Fruit fly (Drosophila melanogaster): ENCODE results near the gene U4-U6-60K.
A peak's percentile ranks its signal among the peaks of the same experiment; 100 is the strongest.

The U4-U6-60K gene

DNA sequence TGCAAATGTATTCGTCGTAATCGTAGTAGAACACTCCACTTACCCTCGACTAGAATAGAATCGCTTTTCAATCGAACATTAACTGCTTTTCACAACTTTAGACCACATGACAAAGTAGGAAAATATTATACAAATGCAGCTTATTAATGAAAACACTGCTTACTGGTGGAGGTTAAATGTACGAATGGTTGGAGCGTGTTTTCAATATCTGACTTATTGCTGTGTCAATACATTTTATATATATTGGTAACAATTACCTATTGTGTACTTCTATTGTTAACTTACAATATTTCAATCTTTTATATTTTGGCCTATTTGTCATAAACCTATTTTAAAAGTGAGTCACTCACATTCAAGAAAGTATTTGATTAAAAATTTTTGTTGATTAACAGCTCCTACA is 26.3 kb upstream of the U4-U6-60K start (continued):
- TF ChIP-seq B-H2 (GFP tag; optimal IDR thresholded peaks at IDR 0.05): no peak
- no peak for TF ChIP-seq az2 (GFP tag; optimal IDR thresholded peaks at IDR 0.05)
- TF ChIP-seq CG11723 (GFP tag; optimal IDR thresholded peaks at IDR 0.05): no peak
- no peak for TF ChIP-seq psq (GFP tag; optimal IDR thresholded peaks at IDR 0.05)

dm6 chr3L:17538907-17539306 is 25.2 kb upstream of the U4-U6-60K start:
- TF ChIP-seq Awh (GFP tag; IDR thresholded peaks at IDR 0.05) (no peak), lov (optimal IDR thresholded peaks at IDR 0.05) (no peak), lov (GFP tag; IDR thresholded peaks at IDR 0.05) (no peak), Gug (GFP tag; IDR thresholded peaks at IDR 0.05) (no peak), inv (GFP tag; IDR thresholded peaks at IDR 0.05; ENCODE audit: partially characterized antibody) (no peak), pnt (GFP tag; optimal IDR thresholded peaks at IDR 0.05) (no peak), dm (GFP tag; optimal IDR thresholded peaks at IDR 0.05) (no peak), pfk (GFP tag; optimal IDR thresholded peaks at IDR 0.05) (no peak), CG10462 (GFP tag; optimal IDR thresholded peaks at IDR 0.05) (no peak), odd (GFP tag; optimal IDR thresholded peaks at IDR 0.05) (peak; percentile 30), CG15601 (tag; optimal IDR thresholded peaks at IDR 0.05) (no peak), CG7839 (tag; optimal IDR thresholded peaks at IDR 0.05) (no peak), p53 (GFP tag; optimal IDR thresholded peaks at IDR 0.05) (no peak), amos (GFP tag; IDR thresholded peaks at IDR 0.05; ENCODE audit: partially characterized antibody) (no peak), gcm2 (GFP tag; optimal IDR thresholded peaks at IDR 0.05) (no peak), dati (GFP tag; IDR thresholded peaks at IDR 0.05) (no peak), CG12744 (GFP tag; optimal IDR thresholded peaks at IDR 0.05) (no peak), Optix (GFP tag; IDR thresholded peaks at IDR 0.05) (no peak), CG15514 (GFP tag; optimal IDR thresholded peaks at IDR 0.05) (no peak), pum (GFP tag; optimal IDR thresholded peaks at IDR 0.05) (no peak), CG17612 (GFP tag; IDR thresholded peaks at IDR 0.05) (no peak), da (GFP tag; optimal IDR thresholded peaks at IDR 0.05) (no peak), CG11093 (GFP tag; IDR thresholded peaks at IDR 0.05) (no peak), exex (tag; optimal IDR thresholded peaks at IDR 0.05) (peak; percentile 88), sens-2 (GFP tag; IDR thresholded peaks at IDR 0.05) (no peak), CG17186 (GFP tag; optimal IDR thresholded peaks at IDR 0.05) (no peak), Blimp-1 (GFP tag; optimal IDR thresholded peaks at IDR 0.05) (no peak), unpg (GFP tag; optimal IDR thresholded peaks at IDR 0.05) (no peak), onecut (GFP tag; IDR thresholded peaks at IDR 0.05) (no peak), prd (optimal IDR thresholded peaks at IDR 0.05) (no peak), prd (GFP tag; IDR thresholded peaks at IDR 0.05) (no peak), CG9215 (GFP tag; IDR thresholded peaks at IDR 0.05) (no peak), CG6854 (GFP tag; optimal IDR thresholded peaks at IDR 0.05) (peak; percentile 5), nmo (GFP tag; optimal IDR thresholded peaks at IDR 0.05) (no peak), CG7786 (GFP tag; optimal IDR thresholded peaks at IDR 0.05) (no peak), CG11085 (GFP tag; IDR thresholded peaks at IDR 0.05) (no peak), hkb (optimal IDR thresholded peaks at IDR 0.05) (no peak), hkb (GFP tag; IDR thresholded peaks at IDR 0.05) (0 out of 2 replicates have a peak, but pooled peaks have one; percentile 17), CG17568 (GFP tag; optimal IDR thresholded peaks at IDR 0.05) (peak; percentile 59), knrl (GFP tag; IDR thresholded peaks at IDR 0.05; ENCODE audit: partially characterized antibody) (no peak), wor (GFP tag; IDR thresholded peaks at IDR 0.05) (no peak), cas (GFP tag; IDR thresholded peaks at IDR 0.05) (no peak), CG10209 (GFP tag; optimal IDR thresholded peaks at IDR 0.05) (no peak), bbx (GFP tag; IDR thresholded peaks at IDR 0.05; ENCODE audit: partially characterized antibody) (no peak), bowl (GFP tag; IDR thresholded peaks at IDR 0.05) (no peak), Dip3 (GFP tag; optimal IDR thresholded peaks at IDR 0.05) (no peak), MESR4 (GFP tag; optimal IDR thresholded peaks at IDR 0.05) (no peak), sisA (GFP tag; IDR thresholded peaks at IDR 0.05) (no peak)
